Worm (Caenorhabditis elegans) whole organism, young adult: ENCODE measurements around the gene Y58A7A.2.
"Not testable (repeated sequence)": the region's sequence is repeated elsewhere in the genome, so short reads cannot be mapped to it uniquely, and the experiment has no call there.

Experiments
- B0019.2 ChIP-seq: fragments of 200-800 bp; sonication (Bioruptor generic); conservative IDR thresholded peaks from 2 replicates; pipeline ENCODE4 v1.3.6; 2022; ENCODE audit warnings: missing genetic modification reagents, missing genetic modification characterization, missing compliant biosample characterization
- B0035.1 ChIP-seq: sonication (generic microtip); optimal IDR thresholded peaks from 2 replicates; lab custom pipeline; 2016; ENCODE audit warnings: missing genetic modification characterization, mild to moderate bottlenecking, missing compliant biosample characterization, missing genotype, missing genetic modification reagents
- F33H1.4 ChIP-seq: fragments of 200-800 bp; sonication (Bioruptor generic); IDR thresholded peaks from 2 replicates; pipeline ENCODE4 v1.3.6; 2022; ENCODE audit warnings: missing genetic modification reagents, missing genetic modification characterization, missing compliant biosample characterization
- F49E8.2 ChIP-seq: sonication (generic microtip); optimal IDR thresholded peaks from 3 replicates; lab custom pipeline; 2017; ENCODE audit warnings: missing genetic modification characterization, mild to moderate bottlenecking, missing compliant biosample characterization, antibody characterized with exemption, moderate library complexity; ENCODE audit not compliant: insufficient read depth
- Y56A3A.18 ChIP-seq: fragments of 200-800 bp; sonication (Bioruptor generic); IDR thresholded peaks from 2 replicates; pipeline ENCODE4 v1.3.6; 2022; ENCODE audit warnings: missing genetic modification reagents, missing genetic modification characterization, missing compliant biosample characterization
- Y79H2A.3 ChIP-seq: fragments of 200-800 bp; sonication (Bioruptor generic); conservative IDR thresholded peaks from 2 replicates; pipeline ENCODE4 v1.3.6; 2022; ENCODE audit warnings: missing genetic modification reagents, missing genetic modification characterization, missing compliant biosample characterization
- ama-1 ChIP-seq, 3 experiments: fragments of 150-350 bp in 1 of 3; sonication (generic microtip) in 2 of 3; optimal IDR thresholded peaks; 2 replicates each; lab custom pipeline; 2014 to 2018; ENCODE audit warnings: missing biosample characterization in 2 of 3, missing genetic modification characterization in 2 of 3, missing genetic modification reagents in 2 of 3
- aptf-2 ChIP-seq: fragments of 200-800 bp; sonication (Bioruptor generic); conservative IDR thresholded peaks from 2 replicates; pipeline ENCODE4 v1.3.6; 2022; ENCODE audit warnings: missing genetic modification reagents, missing genetic modification characterization, missing compliant biosample characterization
- atf-7 ChIP-seq: sonication (generic microtip); optimal IDR thresholded peaks from 2 replicates; lab custom pipeline; 2017; ENCODE audit warnings: mild to moderate bottlenecking, missing genetic modification characterization, missing compliant biosample characterization
- attf-3 ChIP-seq: fragments of 200-800 bp; sonication (Bioruptor generic); conservative IDR thresholded peaks from 2 replicates; pipeline ENCODE4 v1.3.6; 2022; ENCODE audit warnings: missing genetic modification reagents, missing genetic modification characterization, missing compliant biosample characterization
- attf-5 ChIP-seq: fragments of 200-800 bp; sonication (Bioruptor generic); optimal IDR thresholded peaks from 2 replicates; lab custom pipeline; 2018; ENCODE audit warnings: mild to moderate bottlenecking, missing genetic modification characterization, missing compliant biosample characterization
- attf-6 ChIP-seq: fragments of 200-800 bp; sonication (Bioruptor generic); IDR thresholded peaks from 2 replicates; pipeline ENCODE4 v1.3.6; 2022; ENCODE audit warnings: missing genetic modification reagents, missing genetic modification characterization, missing compliant biosample characterization
- bed-2 ChIP-seq: fragments of 200-800 bp; sonication (Bioruptor generic); IDR thresholded peaks from 2 replicates; pipeline ENCODE4 v1.3.6; 2022; ENCODE audit warnings: missing genetic modification reagents, missing genetic modification characterization, missing compliant biosample characterization
- cebp-1 ChIP-seq, 2 experiments: fragments of 200-800 bp in 1 of 2; sonication (Bioruptor generic) in 1 of 2; sonication (generic microtip) in 1 of 2; IDR thresholded peaks in 1 of 2; optimal IDR thresholded peaks in 1 of 2; 2 replicates each; pipeline versions ENCODE4 v1.3.6 to Lab custom; 2017 to 2022; ENCODE audit warnings: missing compliant biosample characterization in 2 of 2, missing genetic modification characterization in 2 of 2, mild to moderate bottlenecking in 1 of 2, missing genetic modification reagents in 1 of 2, moderate library complexity in 1 of 2
- ceh-100 ChIP-seq: fragments of 200-800 bp; sonication (Bioruptor generic); IDR thresholded peaks from 2 replicates; pipeline ENCODE4 v1.3.6; 2022; ENCODE audit warnings: missing genetic modification reagents, missing genetic modification characterization, missing compliant biosample characterization
- ceh-79 ChIP-seq: sonication (generic microtip); optimal IDR thresholded peaks from 2 replicates; lab custom pipeline; 2017; ENCODE audit warnings: mild to moderate bottlenecking, missing genetic modification characterization, missing compliant biosample characterization
- ceh-91 ChIP-seq: fragments of 200-800 bp; sonication (Bioruptor generic); IDR thresholded peaks from 2 replicates; pipeline ENCODE4 v1.3.6; 2022; ENCODE audit warnings: missing genetic modification reagents, missing genetic modification characterization, missing compliant biosample characterization
- die-1 ChIP-seq: sonication (generic microtip); optimal IDR thresholded peaks from 2 replicates; lab custom pipeline; 2016; ENCODE audit warnings: missing genotype, mild to moderate bottlenecking, missing genetic modification characterization, missing compliant biosample characterization
- egl-44 ChIP-seq: fragments of 200-800 bp; sonication (Bioruptor generic); IDR thresholded peaks from 2 replicates; pipeline ENCODE4 v1.3.6; 2022; ENCODE audit warnings: missing genetic modification reagents, missing genetic modification characterization, missing compliant biosample characterization
- egrh-3 ChIP-seq: fragments of 200-800 bp; sonication (Bioruptor generic); IDR thresholded peaks from 2 replicates; pipeline ENCODE4 v1.3.6; 2022; ENCODE audit warnings: missing genetic modification reagents, missing genetic modification characterization, missing compliant biosample characterization
- ekl-4 ChIP-seq: fragments of 200-800 bp; sonication (Bioruptor generic); IDR thresholded peaks from 2 replicates; pipeline ENCODE4 v1.3.6; 2022; ENCODE audit warnings: missing genetic modification reagents, missing genetic modification characterization, missing compliant biosample characterization
- fkh-3 ChIP-seq: sonication (generic microtip); optimal IDR thresholded peaks from 2 replicates; lab custom pipeline; 2016; ENCODE audit warnings: mild to moderate bottlenecking, missing genetic modification characterization, missing compliant biosample characterization
- gei-17 ChIP-seq: fragments of 200-800 bp; sonication (Bioruptor generic); optimal IDR thresholded peaks from 2 replicates; lab custom pipeline; 2018; ENCODE audit warnings: mild to moderate bottlenecking, missing genetic modification characterization, missing compliant biosample characterization
- hlh-12 ChIP-seq: sonication (generic microtip); optimal IDR thresholded peaks from 2 replicates; lab custom pipeline; 2016; ENCODE audit warnings: missing genetic modification characterization, missing compliant biosample characterization
- hmg-1.2 ChIP-seq: fragments of 200-800 bp; sonication (Bioruptor generic); IDR thresholded peaks from 2 replicates; pipeline ENCODE4 v1.3.6; 2022; ENCODE audit warnings: missing genetic modification reagents, missing genetic modification characterization, missing compliant biosample characterization
- hmg-20 ChIP-seq: fragments of 200-800 bp; sonication (Bioruptor generic); IDR thresholded peaks from 2 replicates; pipeline ENCODE4 v1.3.6; 2022; ENCODE audit warnings: missing genetic modification reagents, missing genetic modification characterization, missing compliant biosample characterization
- hsf-1 ChIP-seq: fragments of 200-800 bp; sonication (Bioruptor generic); IDR thresholded peaks from 2 replicates; pipeline ENCODE4 v1.3.6; 2022; ENCODE audit warnings: missing genetic modification reagents, missing genetic modification characterization, missing compliant biosample characterization
- let-526 ChIP-seq: fragments of 200-800 bp; sonication (Bioruptor generic); IDR thresholded peaks from 2 replicates; pipeline ENCODE4 v1.3.6; 2022; ENCODE audit warnings: missing genetic modification reagents, missing genetic modification characterization, missing compliant biosample characterization
- lin-54 ChIP-seq: fragments of 200-800 bp; sonication (Bioruptor generic); optimal IDR thresholded peaks from 2 replicates; lab custom pipeline; 2018; ENCODE audit warnings: mild to moderate bottlenecking, missing genetic modification characterization, missing compliant biosample characterization
- lir-1 ChIP-seq: fragments of 200-800 bp; sonication (Bioruptor generic); conservative IDR thresholded peaks from 2 replicates; pipeline ENCODE4 v1.3.6; 2022; ENCODE audit warnings: missing genetic modification reagents, missing genetic modification characterization, missing compliant biosample characterization
- madf-6 ChIP-seq: fragments of 200-800 bp; sonication (Bioruptor generic); IDR thresholded peaks from 2 replicates; pipeline ENCODE4 v1.3.6; 2022; ENCODE audit warnings: missing genetic modification reagents, missing genetic modification characterization, missing compliant biosample characterization
- madf-8 ChIP-seq: fragments of 200-800 bp; sonication (Bioruptor generic); conservative IDR thresholded peaks from 2 replicates; pipeline ENCODE4 v1.3.6; 2022; ENCODE audit warnings: missing genetic modification reagents, missing genetic modification characterization, missing compliant biosample characterization
- mcd-1 ChIP-seq: fragments of 200-800 bp; sonication (Bioruptor generic); IDR thresholded peaks from 2 replicates; pipeline ENCODE4 v1.3.6; 2022; ENCODE audit warnings: missing genetic modification reagents, missing genetic modification characterization, missing compliant biosample characterization
- nfya-2 ChIP-seq: fragments of 200-800 bp; sonication (Bioruptor generic); IDR thresholded peaks from 2 replicates; pipeline ENCODE4 v1.3.6; 2022; ENCODE audit warnings: missing genetic modification reagents, missing genetic modification characterization, missing compliant biosample characterization
- nfyb-1 ChIP-seq: fragments of 200-800 bp; sonication (Bioruptor generic); IDR thresholded peaks from 2 replicates; pipeline ENCODE4 v1.3.6; 2022; ENCODE audit warnings: missing genetic modification reagents, missing genetic modification characterization, missing compliant biosample characterization
- pbrm-1 ChIP-seq: fragments of 200-800 bp; sonication (Bioruptor generic); IDR thresholded peaks from 2 replicates; pipeline ENCODE4 v1.3.6; 2022; ENCODE audit warnings: missing genetic modification reagents, missing genetic modification characterization, missing compliant biosample characterization
- rec-8 ChIP-seq, 2 experiments: sonication (generic microtip); optimal IDR thresholded peaks; 2 replicates each; lab custom pipeline; 2016; ENCODE audit warnings: mild to moderate bottlenecking in 2 of 2, missing genetic modification characterization in 2 of 2, missing genetic modification reagents in 2 of 2, missing genotype in 2 of 2, missing biosample characterization in 1 of 2, missing compliant biosample characterization in 1 of 2, moderate library complexity in 1 of 2
- sea-2 ChIP-seq: fragments of 200-800 bp; sonication (Bioruptor generic); IDR thresholded peaks from 2 replicates; pipeline ENCODE4 v1.3.6; 2022; ENCODE audit warnings: missing genetic modification characterization, missing compliant biosample characterization
- tbp1 ChIP-seq: fragments of 200-800 bp; sonication (Bioruptor generic); optimal IDR thresholded peaks from 2 replicates; lab custom pipeline; 2018; ENCODE audit warnings: mild to moderate bottlenecking, missing genetic modification characterization, missing compliant biosample characterization
- tbx-9 ChIP-seq: sonication (generic microtip); optimal IDR thresholded peaks from 2 replicates; lab custom pipeline; 2016; ENCODE audit warnings: borderline replicate concordance, missing genetic modification characterization, inconsistent platforms, missing compliant biosample characterization
- tlf-1 ChIP-seq: fragments of 200-800 bp; sonication (Bioruptor generic); optimal IDR thresholded peaks from 2 replicates; lab custom pipeline; 2018; ENCODE audit warnings: mild to moderate bottlenecking, missing genetic modification characterization, missing compliant biosample characterization
- xnd-1 ChIP-seq: sonication (generic microtip); optimal IDR thresholded peaks from 2 replicates; lab custom pipeline; 2016; ENCODE audit warnings: missing genotype, missing genetic modification reagents, missing genetic modification characterization, missing compliant biosample characterization
- ztf-25 ChIP-seq: fragments of 200-800 bp; sonication (Bioruptor generic); IDR thresholded peaks from 2 replicates; pipeline ENCODE4 v1.3.6; 2022; ENCODE audit warnings: missing genetic modification reagents, missing genetic modification characterization, missing compliant biosample characterization
- ztf-28 ChIP-seq: fragments of 200-800 bp; sonication (Bioruptor generic); IDR thresholded peaks from 2 replicates; pipeline ENCODE4 v1.3.6; 2022; ENCODE audit warnings: missing genetic modification reagents, missing genetic modification characterization, missing compliant biosample characterization

Gene Y58A7A.2

DNA sequence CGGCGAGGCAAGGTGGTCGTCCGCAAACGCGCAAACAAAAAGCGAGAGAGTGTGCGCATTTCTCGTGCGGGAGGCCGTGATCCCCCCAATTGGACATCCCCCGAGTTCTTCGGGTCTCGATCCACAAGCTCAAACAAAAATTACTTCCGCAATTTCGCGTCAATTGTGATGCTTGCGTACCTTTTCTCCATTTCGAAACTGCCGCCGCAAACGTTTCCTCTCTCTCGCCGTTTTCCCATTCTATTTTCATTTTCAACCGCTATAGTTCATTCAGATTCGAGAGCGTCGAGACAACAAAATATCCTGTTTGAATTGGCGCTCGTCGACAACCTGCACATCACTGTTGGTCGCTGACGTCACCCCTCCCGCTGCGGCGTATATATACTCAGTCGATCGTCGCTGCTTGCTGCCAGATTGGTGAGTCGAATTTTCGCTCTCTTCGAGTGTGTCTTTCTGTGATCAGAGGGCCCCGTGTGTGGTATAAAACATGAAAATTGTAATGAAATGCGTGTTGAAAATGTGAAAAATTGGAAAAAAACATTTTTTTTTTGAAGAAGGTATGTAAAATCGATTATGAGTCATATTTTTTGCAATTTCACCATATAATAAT, 22.5 kb downstream of the Y58A7A.2 start, which contains the start of the genes pqn-51 and K11D12.14 (continued):
- TF ChIP-seq B0035.1 (tag; lab: Kevin White, UChicago) (peak; percentile 19), hlh-12 (no peak), F49E8.2 (tag; lab: Kevin White, UChicago) (no peak), fkh-3 (no peak), die-1 (tag; lab: Kevin White, UChicago) (no peak), lin-54 (GFP tag; lab: Kevin White, UChicago) (peak; percentile 91), ceh-100 (GFP tag; lab: Robert Waterston, UW) (peak; percentile 92), ceh-79 (no peak), hmg-20 (GFP tag; lab: Robert Waterston, UW) (peak; percentile 59; the same call in 1 of the 2 replicates), ztf-25 (0 out of 2 replicates have a peak, but pooled peaks have one; percentile 35), lir-1 (GFP tag; lab: Robert Waterston, UW) (peak; percentile 62; the same call in 1 of the 2 replicates), F33H1.4 (peak; percentile 73), Y79H2A.3 (GFP tag; lab: Robert Waterston, UW) (0 out of 2 replicates have a peak, but pooled peaks have one; percentile 60), attf-5 (GFP tag; lab: Kevin White, UChicago) (peak; percentile 94), nfya-2 (GFP tag; lab: Robert Waterston, UW) (no peak), tbp1 (GFP tag; lab: Kevin White, UChicago) (peak; percentile 68), attf-3 (GFP tag; lab: Robert Waterston, UW) (peak; percentile 71), Y56A3A.18 (GFP tag; lab: Robert Waterston, UW) (peak; percentile 89; the same call in 1 of the 2 replicates), tbx-9 (tag; lab: Kevin White, UChicago) (no peak), tlf-1 (GFP tag; lab: Kevin White, UChicago) (peak; percentile 61), madf-6 (GFP tag; lab: Robert Waterston, UW) (peak; percentile 86), ztf-28 (GFP tag; lab: Robert Waterston, UW) (0 out of 2 replicates have a peak, but pooled peaks have one; percentile 35), B0019.2 (GFP tag; lab: Robert Waterston, UW) (peak; percentile 44), xnd-1 (tag; lab: Kevin White, UChicago) (peak; percentile 45), gei-17 (peak; percentile 72), rec-8 (tag; optimal IDR thresholded peaks at IDR 0.05; lab: Kevin White, UChicago) (no peak), ama-1 (optimal IDR thresholded peaks at IDR 0.05; lab: Kevin White, UChicago) (peak; percentile 93), ama-1 (GFP tag; optimal IDR thresholded peaks at IDR 0.05; lab: Kevin White, UChicago) (no peak), atf-7 (tag; lab: Kevin White, UChicago) (peak; percentile 99)

- TF ChIP-seq ceh-100 (GFP tag; lab: Robert Waterston, UW): peak; percentile 93
- peak; percentile 76 for TF ChIP-seq aptf-2 (GFP tag; lab: Robert Waterston, UW)
- TF ChIP-seq egrh-3 (GFP tag; lab: Robert Waterston, UW): peak; percentile 87
- peak; percentile 66; the same call in 1 of the 2 replicates for TF ChIP-seq cebp-1 (GFP tag; IDR thresholded peaks at IDR 0.05; lab: Robert Waterston, UW)
- TF ChIP-seq cebp-1 (tag; optimal IDR thresholded peaks at IDR 0.05; lab: Kevin White, UChicago): not testable (repeated sequence)
- peak; percentile 81; the same call in 1 of the 2 replicates for TF ChIP-seq hmg-20 (GFP tag; lab: Robert Waterston, UW)
- peak; percentile 96 for TF ChIP-seq hmg-1.2
- TF ChIP-seq mcd-1 (GFP tag; lab: Robert Waterston, UW): peak; percentile 95
- peak; percentile 60 for TF ChIP-seq madf-8 (GFP tag; lab: Robert Waterston, UW)
- peak; percentile 15; the same call in 1 of the 2 replicates for TF ChIP-seq attf-6 (GFP tag; lab: Robert Waterston, UW)
- peak; percentile 71; the same call in 1 of the 2 replicates for TF ChIP-seq bed-2
- peak; percentile 95 for TF ChIP-seq pbrm-1
- peak; percentile 79 for TF ChIP-seq ceh-91
- peak; percentile 82; the same call in 1 of the 2 replicates for TF ChIP-seq sea-2 (GFP tag; lab: Robert Waterston, UW)
- 0 out of 2 replicates have a peak, but pooled peaks have one; percentile 51 for TF ChIP-seq ztf-25
- TF ChIP-seq hsf-1 (GFP tag; lab: Robert Waterston, UW): peak; percentile 25; the same call in 1 of the 2 replicates
- peak; percentile 82 for TF ChIP-seq let-526 (GFP tag; lab: Robert Waterston, UW)
- peak; percentile 51; the same call in 1 of the 2 replicates for TF ChIP-seq egl-44 (GFP tag; lab: Robert Waterston, UW)
- TF ChIP-seq lir-1 (GFP tag; lab: Robert Waterston, UW): peak; percentile 41; the same call in 1 of the 2 replicates
- peak; percentile 86 for TF ChIP-seq ekl-4 (GFP tag; lab: Robert Waterston, UW)
- peak; percentile 93 for TF ChIP-seq nfyb-1 (GFP tag; lab: Robert Waterston, UW)
- peak; percentile 83 for TF ChIP-seq ztf-28 (GFP tag; lab: Robert Waterston, UW)
These were observed 24.8 kb downstream of the Y58A7A.2 start for ce11 chrV:5047230-5047629.
